Fruit fly (Drosophila melanogaster): ENCODE data around the gene egh.
A peak's percentile ranks its signal among the peaks of the same experiment; 100 is the strongest.

Gene egh

DNA sequence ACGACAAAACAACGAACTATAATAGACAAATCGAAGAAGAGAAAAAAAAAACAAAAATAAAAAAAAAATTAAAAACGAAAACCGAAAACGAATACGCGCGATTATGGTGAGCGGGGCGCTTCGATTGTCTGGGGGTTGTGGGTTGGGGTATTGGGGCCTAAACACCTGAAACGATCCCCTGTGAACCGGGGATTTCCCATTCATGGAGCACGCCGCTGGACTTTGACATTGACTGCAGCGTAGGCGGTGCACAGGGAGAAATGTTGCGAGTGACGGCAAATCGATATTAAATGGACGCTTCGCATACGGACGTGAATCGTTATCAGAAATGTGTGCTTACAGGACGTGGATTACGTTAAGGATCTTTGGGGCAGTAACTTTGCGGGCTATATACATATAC is 3.9 kb downstream of the egh start:
- TF ChIP-seq CG4318 (GFP tag; optimal IDR thresholded peaks at IDR 0.05): no peak
- no peak for TF ChIP-seq spab (GFP tag; optimal IDR thresholded peaks at IDR 0.05)
- TF ChIP-seq ss (GFP tag; optimal IDR thresholded peaks at IDR 0.05): peak in 1 of 2 experiments; percentile 31
- TF ChIP-seq fd59A (GFP tag; optimal IDR thresholded peaks at IDR 0.05): no peak
- TF ChIP-seq achi (GFP tag; optimal IDR thresholded peaks at IDR 0.05): no peak
- TF ChIP-seq CG9139 (GFP tag; optimal IDR thresholded peaks at IDR 0.05): peak; percentile 28
- TF ChIP-seq Blimp-1 (GFP tag; optimal IDR thresholded peaks at IDR 0.05): no peak
- no peak for TF ChIP-seq CG8319 (GFP tag; optimal IDR thresholded peaks at IDR 0.05)
- no peak for TF ChIP-seq CG6854 (GFP tag; optimal IDR thresholded peaks at IDR 0.05)
- no peak for TF ChIP-seq CG11762 (GFP tag; optimal IDR thresholded peaks at IDR 0.05; ENCODE audit: insufficient read depth)
- TF ChIP-seq CG6808 (GFP tag; optimal IDR thresholded peaks at IDR 0.05): peak; percentile 22
- TF ChIP-seq CG1621 (tag; optimal IDR thresholded peaks at IDR 0.05): no peak
- TF ChIP-seq CG31627 (GFP tag; optimal IDR thresholded peaks at IDR 0.05): no peak
- no peak for TF ChIP-seq CG15336 (GFP tag; IDR thresholded peaks at IDR 0.05)
- no peak for TF ChIP-seq vri (GFP tag; optimal IDR thresholded peaks at IDR 0.05)
- no peak for TF ChIP-seq Gug (GFP tag; IDR thresholded peaks at IDR 0.05)
- no peak for TF ChIP-seq Hr39 (GFP tag; optimal IDR thresholded peaks at IDR 0.05)
- no peak for TF ChIP-seq esn (GFP tag; optimal IDR thresholded peaks at IDR 0.05)
- TF ChIP-seq topi (GFP tag; optimal IDR thresholded peaks at IDR 0.05): no peak

DNA sequence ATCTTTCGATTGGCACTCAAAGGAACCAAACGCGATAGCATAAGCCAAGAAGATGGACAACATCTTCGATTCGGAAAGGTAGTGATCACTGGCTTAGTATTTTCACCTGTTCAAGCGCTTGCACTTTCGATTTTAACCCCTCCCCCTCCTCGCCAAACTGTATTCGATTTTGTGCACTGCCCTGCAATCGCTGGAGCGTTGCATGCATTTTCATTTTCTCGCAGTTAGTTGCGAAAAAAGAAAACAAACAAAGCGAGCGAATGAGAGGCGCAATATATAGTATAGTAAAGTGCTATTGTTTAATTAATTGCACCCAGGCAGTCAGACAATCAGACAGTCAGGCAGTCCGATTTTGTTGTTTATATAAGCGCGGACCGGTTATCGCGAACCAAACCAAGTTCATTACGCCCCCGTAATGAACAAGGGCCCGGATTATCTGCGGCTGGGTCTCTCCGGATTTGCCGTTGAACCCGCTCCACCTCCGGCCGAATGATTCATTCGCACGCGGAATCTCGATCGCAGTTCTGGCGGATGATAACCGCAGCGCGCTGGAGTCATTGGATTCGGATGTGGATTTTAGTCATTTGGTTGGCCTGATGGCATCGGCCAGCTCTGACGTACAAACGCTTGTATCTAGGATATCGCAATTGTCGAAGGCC is 4.9 kb downstream of the egh start:
- TF ChIP-seq Eip78C (GFP tag) (peak; percentile 56), Hr39 (GFP tag; optimal IDR thresholded peaks at IDR 0.05) (no peak), Blimp-1 (GFP tag; optimal IDR thresholded peaks at IDR 0.05) (peak; percentile 12)

DNA sequence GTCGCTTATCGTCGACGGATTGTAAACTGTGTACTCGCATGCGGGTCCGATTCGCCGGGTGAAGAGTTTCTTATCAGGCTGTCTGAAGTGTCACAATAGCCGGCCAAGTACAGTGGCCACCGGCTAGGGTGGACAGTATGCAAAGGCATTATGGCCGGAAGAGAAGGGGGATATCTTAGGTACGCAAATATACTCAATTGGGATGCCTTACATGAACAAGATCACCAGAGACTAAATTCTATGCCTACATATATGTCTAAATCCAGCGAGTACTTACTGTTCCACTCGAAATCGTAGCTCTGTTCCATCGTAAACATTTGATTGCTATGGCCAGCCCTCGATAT is 5.4 kb downstream of the egh start:
- peak; percentile 94 for TF ChIP-seq Smox (GFP tag; optimal IDR thresholded peaks at IDR 0.05)
- peak; percentile 6 for TF ChIP-seq Hr38 (GFP tag; optimal IDR thresholded peaks at IDR 0.05)
- peak; percentile 88 for TF ChIP-seq achi (GFP tag; optimal IDR thresholded peaks at IDR 0.05)
- peak; percentile 96 for TF ChIP-seq Eip78C (GFP tag)
- TF ChIP-seq Hr4 (GFP tag; optimal IDR thresholded peaks at IDR 0.05): peak; percentile 89
- peak; percentile 66 to 88 for TF ChIP-seq ss (GFP tag; optimal IDR thresholded peaks at IDR 0.05)
- TF ChIP-seq Sox15 (GFP tag; optimal IDR thresholded peaks at IDR 0.05): peak; percentile 93
- TF ChIP-seq fd59A (GFP tag; optimal IDR thresholded peaks at IDR 0.05): peak; percentile 83
- TF ChIP-seq CG9139 (GFP tag; optimal IDR thresholded peaks at IDR 0.05): peak; percentile 80
- TF ChIP-seq vri (GFP tag; optimal IDR thresholded peaks at IDR 0.05): peak; percentile 94
- peak; percentile 91 for TF ChIP-seq Eip75B (GFP tag; optimal IDR thresholded peaks at IDR 0.05)
- peak; percentile 90 for TF ChIP-seq Gug (GFP tag; IDR thresholded peaks at IDR 0.05)
- TF ChIP-seq CG3919 (GFP tag; optimal IDR thresholded peaks at IDR 0.05): peak; percentile 95
- peak; percentile 88 for TF ChIP-seq fd85E (GFP tag; optimal IDR thresholded peaks at IDR 0.05)
- peak; percentile 81 for TF ChIP-seq CG8119 (GFP tag; IDR thresholded peaks at IDR 0.05)
- TF ChIP-seq Ets96B (tag; optimal IDR thresholded peaks at IDR 0.05): peak; percentile 85
- peak; percentile 91 for TF ChIP-seq acj6 (GFP tag; optimal IDR thresholded peaks at IDR 0.05)
- peak; percentile 72 for TF ChIP-seq Lpt (GFP tag; optimal IDR thresholded peaks at IDR 0.05)
- peak; percentile 82 for TF ChIP-seq CG1621 (tag; optimal IDR thresholded peaks at IDR 0.05)
- peak; percentile 88 for TF ChIP-seq CG10669 (GFP tag; optimal IDR thresholded peaks at IDR 0.05)
- peak; percentile 79 for TF ChIP-seq Blimp-1 (GFP tag; optimal IDR thresholded peaks at IDR 0.05)
- TF ChIP-seq OdsH (GFP tag; optimal IDR thresholded peaks at IDR 0.05): peak; percentile 92
- peak in 1 of 2 experiments; percentile 79 for TF ChIP-seq salr (GFP tag; optimal IDR thresholded peaks at IDR 0.05)
- peak; percentile 93 for TF ChIP-seq esn (GFP tag; optimal IDR thresholded peaks at IDR 0.05)
- TF ChIP-seq CG6808 (GFP tag; optimal IDR thresholded peaks at IDR 0.05): peak; percentile 81
- TF ChIP-seq CG34406 (GFP tag; optimal IDR thresholded peaks at IDR 0.05): peak; percentile 90
- TF ChIP-seq pdm3 (GFP tag; optimal IDR thresholded peaks at IDR 0.05): peak; percentile 92
- peak; percentile 97 for TF ChIP-seq cyc (GFP tag; optimal IDR thresholded peaks at IDR 0.05)
- TF ChIP-seq net (GFP tag; optimal IDR thresholded peaks at IDR 0.05): peak; percentile 88
- TF ChIP-seq Ets21C (GFP tag; optimal IDR thresholded peaks at IDR 0.05): peak; percentile 93
- peak; percentile 78 for TF ChIP-seq CG3032 (tag; optimal IDR thresholded peaks at IDR 0.05)
- peak; percentile 67 for TF ChIP-seq fkh (GFP tag; optimal IDR thresholded peaks at IDR 0.05)
- TF ChIP-seq CG7368 (GFP tag; optimal IDR thresholded peaks at IDR 0.05): peak; percentile 95
- TF ChIP-seq Met (GFP tag; optimal IDR thresholded peaks at IDR 0.05): peak; percentile 93
- TF ChIP-seq CG6163 (GFP tag; IDR thresholded peaks at IDR 0.05): peak; percentile 95
- TF ChIP-seq dac (GFP tag; optimal IDR thresholded peaks at IDR 0.05): peak; percentile 61
- TF ChIP-seq Hr39 (GFP tag; optimal IDR thresholded peaks at IDR 0.05): peak; percentile 97
